Comparison of ENCODE assay signal across 2 worm cellular contexts in the genomic region with DNA sequence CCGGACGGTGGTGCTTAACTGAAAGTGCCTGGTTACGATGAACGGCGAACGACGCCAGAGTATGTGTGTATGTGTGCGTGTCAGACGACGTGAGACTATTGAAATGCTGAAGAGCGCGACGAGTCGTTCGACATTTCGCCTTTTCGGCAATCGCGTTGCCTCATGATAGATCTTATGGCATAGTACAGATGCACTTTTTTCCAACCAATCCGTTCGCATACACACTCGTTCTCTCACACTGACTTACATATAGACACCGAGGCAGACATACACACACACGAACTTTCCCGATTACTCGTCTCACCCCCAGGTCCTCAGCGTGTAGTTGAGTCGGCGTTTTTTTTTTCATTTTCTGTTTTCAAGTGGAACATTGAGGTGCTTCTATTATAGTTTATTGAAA.
TF ChIP-seq lines count a peak whose summit lies in the region.

No protein-coding gene starts in this region.

TF ChIP-seq in whole organism, L1 larva, 84 proteins besides CTCF, POLR2A, EP300 and RAD21 (continued from another document):
- TF ChIP-seq efl-3 (GFP tag; optimal IDR thresholded peaks at IDR 0.05; lab: Kevin White, UChicago) (no peak), nhr-77 (tag; optimal IDR thresholded peaks at IDR 0.05; lab: Kevin White, UChicago) (no peak), efl-1 (optimal IDR thresholded peaks at IDR 0.05; lab: Kevin White, UChicago) (no peak), efl-1 (GFP tag; optimal IDR thresholded peaks at IDR 0.05 in 1 of 2; lab: Kevin White, UChicago) (no peak), lsy-2 (tag; optimal IDR thresholded peaks at IDR 0.05; lab: Kevin White, UChicago) (no peak), lin-14 (GFP tag; optimal IDR thresholded peaks at IDR 0.05; lab: Kevin White, UChicago) (peak; percentile 48)

TF ChIP-seq in whole organism, L2 larva, 48 proteins besides CTCF, POLR2A, EP300 and RAD21 (continued from another document):
- TF ChIP-seq lsy-2 (tag; optimal IDR thresholded peaks at IDR 0.05; lab: Kevin White, UChicago) (peak in 1 of 2 experiments; percentile 30), Y55F3AM.14 (GFP tag; optimal IDR thresholded peaks at IDR 0.05; lab: Kevin White, UChicago) (no peak), elt-3 (tag; optimal IDR thresholded peaks at IDR 0.05; lab: Kevin White, UChicago) (no peak), nhr-25 (tag; optimal IDR thresholded peaks at IDR 0.05; lab: Kevin White, UChicago) (peak; percentile 52), nhr-12 (tag; optimal IDR thresholded peaks at IDR 0.05; lab: Kevin White, UChicago) (no peak), gmeb-1 (tag; optimal IDR thresholded peaks at IDR 0.05; lab: Kevin White, UChicago) (no peak), R02D3.7 (tag; optimal IDR thresholded peaks at IDR 0.05; lab: Kevin White, UChicago) (no peak), ceh-16 (tag; optimal IDR thresholded peaks at IDR 0.05; lab: Kevin White, UChicago) (no peak), mab-5 (tag; optimal IDR thresholded peaks at IDR 0.05; lab: Kevin White, UChicago) (no peak), ZK546.5 (tag; optimal IDR thresholded peaks at IDR 0.05; lab: Kevin White, UChicago) (no peak), crh-2 (tag; optimal IDR thresholded peaks at IDR 0.05; lab: Kevin White, UChicago) (no peak)
